Worm (Caenorhabditis elegans): ENCODE measurements around the gene hsd-3.
A peak's percentile ranks its signal among the peaks of the same experiment; 100 is the strongest.

hsd-3 gene

ce11 chrX:4960910-4961680, 48.0 kb upstream of the hsd-3 start (continued):
- TF ChIP-seq nhr-20 (tag; optimal IDR thresholded peaks at IDR 0.05) (no peak), mdl-1 (tag; optimal IDR thresholded peaks at IDR 0.05) (no peak), rnt-1 (tag; optimal IDR thresholded peaks at IDR 0.05) (peak; percentile 5), efl-1 (optimal IDR thresholded peaks at IDR 0.05) (no peak), efl-1 (GFP tag; optimal IDR thresholded peaks at IDR 0.05 in 1 of 2) (peak in 1 of 2 experiments; percentile 24), blmp-1 (tag; optimal IDR thresholded peaks at IDR 0.05) (peak; percentile 14), lsy-2 (tag; optimal IDR thresholded peaks at IDR 0.05) (no peak), ets-5 (GFP tag; IDR thresholded peaks at IDR 0.05) (no peak), zip-4 (GFP tag; optimal IDR thresholded peaks at IDR 0.05) (no peak), snpc-4 (tag; optimal IDR thresholded peaks at IDR 0.05) (no peak), egl-27 (tag; optimal IDR thresholded peaks at IDR 0.05) (no peak), pqm-1 (tag; optimal IDR thresholded peaks at IDR 0.05) (no peak), unc-86 (tag; optimal IDR thresholded peaks at IDR 0.05) (no peak), ama-1 (optimal IDR thresholded peaks at IDR 0.05) (no peak), ces-1 (GFP tag; optimal IDR thresholded peaks at IDR 0.05) (no peak), skn-1 (tag; optimal IDR thresholded peaks at IDR 0.05) (no peak), nhr-85 (tag) (peak; percentile 78), nhr-19 (GFP tag; conservative IDR thresholded peaks at IDR 0.05) (no peak), irx-1 (tag; optimal IDR thresholded peaks at IDR 0.05) (no peak), unc-130 (tag; optimal IDR thresholded peaks at IDR 0.05) (no peak), lin-14 (GFP tag; optimal IDR thresholded peaks at IDR 0.05) (peak; percentile 16), lin-13 (GFP tag; optimal IDR thresholded peaks at IDR 0.05) (no peak)

DNA sequence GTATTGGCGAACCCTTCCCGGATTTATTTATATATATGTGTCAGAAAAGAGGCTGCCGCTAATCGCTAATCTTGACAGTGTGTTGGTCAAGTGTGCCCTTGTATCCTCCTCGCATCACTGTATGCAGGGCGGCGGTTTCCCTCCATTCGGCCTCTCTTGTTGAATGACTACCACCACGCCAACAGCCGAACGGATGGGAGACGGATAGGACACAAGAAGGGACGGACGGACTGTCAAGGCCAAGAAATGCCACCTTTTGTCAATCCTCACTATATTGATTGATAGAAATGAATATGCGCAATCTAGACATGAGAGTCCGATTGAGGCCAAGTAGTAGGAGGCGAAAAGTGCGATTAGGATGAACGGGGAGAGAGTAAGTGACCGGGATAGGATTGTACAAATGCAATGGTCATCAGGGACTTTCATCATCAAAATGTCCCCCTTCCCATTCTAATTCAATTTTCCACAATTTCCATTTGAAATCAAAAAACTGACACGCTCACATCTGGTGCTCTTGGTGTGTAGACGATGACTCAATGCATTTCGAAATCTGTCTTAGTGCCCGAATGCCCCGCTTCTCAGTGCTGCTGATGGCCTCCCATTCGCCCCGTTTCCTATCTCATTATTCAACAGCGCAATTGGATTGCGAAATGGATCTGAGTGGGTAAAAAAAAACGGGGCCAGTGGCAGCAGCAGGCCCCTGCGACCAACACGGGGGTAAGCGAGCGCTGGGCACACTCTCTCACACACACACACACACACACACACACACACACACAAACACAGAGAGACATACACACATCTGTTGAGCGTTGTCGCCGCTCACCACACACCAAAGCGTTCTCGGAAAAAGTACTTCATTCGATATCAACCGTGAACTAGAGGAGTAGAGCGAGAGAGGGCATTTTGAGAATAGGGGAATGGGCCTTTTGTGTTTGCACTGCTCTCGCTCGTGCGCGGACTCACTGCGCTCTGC, 47.1 kb upstream of the hsd-3 start:
- TF ChIP-seq lin-35 (GFP tag; optimal IDR thresholded peaks at IDR 0.05), result peak in 1 of 2 experiments; percentile 14
- TF ChIP-seq snu-23 (GFP tag; optimal IDR thresholded peaks at IDR 0.05), result peak; percentile 41
- TF ChIP-seq unc-86 (tag; optimal IDR thresholded peaks at IDR 0.05), result peak; percentile 43
- TF ChIP-seq ama-1 (optimal IDR thresholded peaks at IDR 0.05), result no peak
- peak; percentile 31 for TF ChIP-seq sup-37 (GFP tag; optimal IDR thresholded peaks at IDR 0.05)
- TF ChIP-seq aha-1 (tag; optimal IDR thresholded peaks at IDR 0.05), result no peak
- peak in 1 of 2 experiments; percentile 24 for TF ChIP-seq efl-1 (optimal IDR thresholded peaks at IDR 0.05)
- TF ChIP-seq efl-1 (GFP tag; optimal IDR thresholded peaks at IDR 0.05 in 1 of 2), result peak in 1 of 2 experiments; percentile 67
- TF ChIP-seq nhr-90 (tag; optimal IDR thresholded peaks at IDR 0.05; ENCODE audit: poor library complexity), result no peak
- no peak for TF ChIP-seq alr-1 (tag; optimal IDR thresholded peaks at IDR 0.05; ENCODE audit: borderline replicate concordance)
- no peak for TF ChIP-seq hlh-4 (tag; optimal IDR thresholded peaks at IDR 0.05)
- peak; percentile 60 for TF ChIP-seq tbx-2 (tag; optimal IDR thresholded peaks at IDR 0.05)
- TF ChIP-seq sptf-1 (tag; optimal IDR thresholded peaks at IDR 0.05), result no peak
- peak; percentile 54 for TF ChIP-seq dsc-1 (tag; optimal IDR thresholded peaks at IDR 0.05)
- peak; percentile 41; the same call in 1 of the 2 replicates for TF ChIP-seq isw-1 (GFP tag; IDR thresholded peaks at IDR 0.05)
- TF ChIP-seq nhr-237 (tag; optimal IDR thresholded peaks at IDR 0.05), result no peak
- TF ChIP-seq fkh-8 (tag; optimal IDR thresholded peaks at IDR 0.05), result peak; percentile 73
- no peak for TF ChIP-seq fos-1 (tag; optimal IDR thresholded peaks at IDR 0.05)
- TF ChIP-seq lin-39 (tag; optimal IDR thresholded peaks at IDR 0.05), result no peak
- no peak for TF ChIP-seq fkh-4 (tag; optimal IDR thresholded peaks at IDR 0.05; ENCODE audit: borderline replicate concordance)
- TF ChIP-seq ceh-63 (GFP tag; optimal IDR thresholded peaks at IDR 0.05), result peak; percentile 52
- TF ChIP-seq elt-3 (tag; optimal IDR thresholded peaks at IDR 0.05), result no peak
- TF ChIP-seq nhr-71 (tag; optimal IDR thresholded peaks at IDR 0.05), result peak; percentile 81
- no peak for TF ChIP-seq dpl-1 (GFP tag; optimal IDR thresholded peaks at IDR 0.05)
- TF ChIP-seq sox-4 (tag; optimal IDR thresholded peaks at IDR 0.05), result no peak
- TF ChIP-seq egl-13 (tag; optimal IDR thresholded peaks at IDR 0.05), result peak; percentile 35
- peak in 1 of 2 experiments; percentile 33 for TF ChIP-seq mdl-1 (tag; optimal IDR thresholded peaks at IDR 0.05)
- no peak for TF ChIP-seq ets-5 (GFP tag; IDR thresholded peaks at IDR 0.05)
- no peak for TF ChIP-seq nhr-28 (tag; optimal IDR thresholded peaks at IDR 0.05)
- TF ChIP-seq ceh-82 (tag; optimal IDR thresholded peaks at IDR 0.05), result peak; percentile 12 to 64 (median 51)
- TF ChIP-seq lin-14 (GFP tag; optimal IDR thresholded peaks at IDR 0.05), result peak; percentile 91
- TF ChIP-seq hlh-17 (GFP tag; optimal IDR thresholded peaks at IDR 0.05; ENCODE audit: borderline replicate concordance), result no peak

Data from whole organism, L1 larva.